Worm (Caenorhabditis elegans) whole organism, L4 larva: ENCODE measurements around the gene fbxa-160.
A peak's percentile ranks its signal among the peaks of the same experiment; 100 is the strongest.

Source experiments
- F44E2.7 ChIP-seq: fragments of 200-800 bp; sonication (Bioruptor generic); IDR thresholded peaks from 2 replicates; pipeline ENCODE4 v2.1.2; 2022; ENCODE audit warnings: missing genetic modification characterization, missing compliant biosample characterization
- T26A8.4 ChIP-seq: fragments of 200-800 bp; sonication (Bioruptor generic); IDR thresholded peaks from 2 replicates; pipeline ENCODE4 v1.3.6; 2022; ENCODE audit warnings: missing genetic modification characterization, missing compliant biosample characterization
- Y48G9A.11 ChIP-seq: fragments of 200-800 bp; sonication (Bioruptor generic); IDR thresholded peaks from 2 replicates; pipeline ENCODE4 v1.3.6; 2022; ENCODE audit warnings: missing genetic modification reagents, missing genetic modification characterization, missing compliant biosample characterization
- attf-4 ChIP-seq: sonication (generic microtip); optimal IDR thresholded peaks from 3 replicates; lab custom pipeline; 2017; ENCODE audit warnings: missing biosample characterization, missing genetic modification characterization
- ceh-28 ChIP-seq: fragments of 150-350 bp; optimal IDR thresholded peaks from 2 replicates; lab custom pipeline; 2014; ENCODE audit warnings: missing biosample characterization, missing genetic modification reagents, missing genetic modification characterization
- daf-12 ChIP-seq: fragments of 150-350 bp; optimal IDR thresholded peaks from 2 replicates; lab custom pipeline; 2014; ENCODE audit warnings: missing biosample characterization, missing genetic modification reagents, missing genetic modification characterization
- daf-16 ChIP-seq, 3 experiments: sonication (generic microtip); optimal IDR thresholded peaks; 2 replicates each; lab custom pipeline; 2016 to 2017; ENCODE audit warnings: missing genetic modification characterization in 3 of 3, missing genetic modification reagents in 3 of 3, mild to moderate bottlenecking in 2 of 3, missing compliant biosample characterization in 2 of 3, missing biosample characterization in 1 of 3, moderate library complexity in 1 of 3
- daf-8 ChIP-seq: fragments of 200-800 bp; sonication (Bioruptor generic); IDR thresholded peaks from 2 replicates; pipeline ENCODE4 v1.3.6; 2022; ENCODE audit warnings: missing genetic modification characterization, missing compliant biosample characterization
- dmd-8 ChIP-seq: fragments of 200-800 bp; sonication (Bioruptor generic); IDR thresholded peaks from 2 replicates; pipeline ENCODE4 v1.3.6; 2022; ENCODE audit warnings: missing genetic modification characterization, missing compliant biosample characterization
- dmd-9 ChIP-seq: fragments of 200-800 bp; sonication (Bioruptor generic); IDR thresholded peaks from 2 replicates; pipeline ENCODE4 v1.3.6; 2022; ENCODE audit warnings: missing genetic modification reagents, missing genetic modification characterization, missing compliant biosample characterization
- dve-1 ChIP-seq: sonication (generic microtip); optimal IDR thresholded peaks from 2 replicates; lab custom pipeline; 2017; ENCODE audit warnings: antibody characterized with exemption, mild to moderate bottlenecking, missing genetic modification characterization, missing compliant biosample characterization; ENCODE audit not compliant: insufficient read depth
- hlh-11 ChIP-seq: fragments of 200-800 bp; sonication (Bioruptor generic); optimal IDR thresholded peaks from 2 replicates; lab custom pipeline; 2018; ENCODE audit warnings: mild to moderate bottlenecking, missing genetic modification characterization, missing compliant biosample characterization
- jun-1 ChIP-seq: fragments of 150-350 bp; optimal IDR thresholded peaks from 2 replicates; lab custom pipeline; 2014; ENCODE audit warnings: missing biosample characterization, missing genetic modification reagents, missing genetic modification characterization
- lim-7 ChIP-seq: fragments of 200-800 bp; sonication (Bioruptor generic); IDR thresholded peaks from 2 replicates; pipeline ENCODE4 v1.3.6; 2022; ENCODE audit warnings: missing genetic modification characterization, missing compliant biosample characterization
- lin-1 ChIP-seq: fragments of 200-800 bp; sonication (Bioruptor generic); IDR thresholded peaks from 2 replicates; pipeline ENCODE4 v1.3.6; 2022; ENCODE audit warnings: missing genetic modification reagents, missing genetic modification characterization, missing compliant biosample characterization
- lin-13 ChIP-seq: fragments of 150-350 bp; optimal IDR thresholded peaks from 2 replicates; lab custom pipeline; 2014; ENCODE audit warnings: missing biosample characterization, missing genetic modification reagents, missing genetic modification characterization
- lin-38 ChIP-seq: fragments of 200-800 bp; sonication (Bioruptor generic); IDR thresholded peaks from 2 replicates; pipeline ENCODE4 v1.3.6; 2022; ENCODE audit warnings: missing genetic modification reagents, missing genetic modification characterization, missing compliant biosample characterization
- lin-39 ChIP-seq: fragments of 150-350 bp; optimal IDR thresholded peaks from 2 replicates; lab custom pipeline; 2014; ENCODE audit warnings: missing biosample characterization, missing genetic modification reagents, missing genetic modification characterization
- lir-3 ChIP-seq: sonication (generic microtip); optimal IDR thresholded peaks from 2 replicates; lab custom pipeline; 2016; ENCODE audit warnings: mild to moderate bottlenecking, missing genetic modification characterization, missing compliant biosample characterization
- lsy-2 ChIP-seq, 2 experiments: fragments of 150-350 bp in 1 of 2; sonication (generic microtip) in 1 of 2; optimal IDR thresholded peaks; 2 replicates each; lab custom pipeline; 2014 to 2017; ENCODE audit warnings: missing biosample characterization in 2 of 2, missing genetic modification characterization in 2 of 2
- madf-9 ChIP-seq: fragments of 200-800 bp; sonication (Bioruptor generic); conservative IDR thresholded peaks from 2 replicates; pipeline ENCODE4 v1.3.6; 2022; ENCODE audit warnings: missing genetic modification reagents, missing genetic modification characterization, missing compliant biosample characterization
- mes-2 ChIP-seq: sonication (generic microtip); optimal IDR thresholded peaks from 2 replicates; lab custom pipeline; 2016; ENCODE audit warnings: missing genotype, mild to moderate bottlenecking, missing genetic modification characterization, missing compliant biosample characterization; ENCODE audit not compliant: poor library complexity, severe bottlenecking
- nhr-10 ChIP-seq: fragments of 150-350 bp; optimal IDR thresholded peaks from 2 replicates; lab custom pipeline; 2014; ENCODE audit warnings: missing biosample characterization, missing genetic modification characterization
- nhr-28 ChIP-seq: fragments of 150-350 bp; optimal IDR thresholded peaks from 2 replicates; lab custom pipeline; 2014; ENCODE audit warnings: missing biosample characterization, missing genetic modification characterization
- nhr-77 ChIP-seq: fragments of 150-350 bp; optimal IDR thresholded peaks from 2 replicates; lab custom pipeline; 2014; ENCODE audit warnings: missing biosample characterization, missing genetic modification characterization
- php-3 ChIP-seq: fragments of 200-800 bp; sonication (Bioruptor generic); IDR thresholded peaks from 2 replicates; pipeline ENCODE4 v1.3.6; 2022; ENCODE audit warnings: missing genetic modification reagents, missing genetic modification characterization, missing compliant biosample characterization
- pqm-1 ChIP-seq: sonication (generic microtip); optimal IDR thresholded peaks from 2 replicates; lab custom pipeline; 2017; ENCODE audit warnings: missing biosample characterization, missing genetic modification characterization
- sdz-12 ChIP-seq: fragments of 200-800 bp; sonication (Bioruptor generic); optimal IDR thresholded peaks from 2 replicates; lab custom pipeline; 2018; ENCODE audit warnings: mild to moderate bottlenecking, missing genetic modification characterization, missing compliant biosample characterization
- set-16 ChIP-seq: fragments of 200-800 bp; sonication (Bioruptor generic); IDR thresholded peaks from 2 replicates; pipeline ENCODE4 v1.3.6; 2022; ENCODE audit warnings: missing genetic modification reagents, missing genetic modification characterization, missing compliant biosample characterization
- tag-97 ChIP-seq: fragments of 200-800 bp; sonication (Bioruptor generic); IDR thresholded peaks from 2 replicates; pipeline ENCODE4 v1.3.6; 2022; ENCODE audit warnings: missing genetic modification characterization, missing compliant biosample characterization
- tra-1 ChIP-seq: fragments of 200-800 bp; sonication (Bioruptor generic); IDR thresholded peaks from 2 replicates; pipeline ENCODE4 v1.3.6; 2022; ENCODE audit warnings: missing genetic modification reagents, missing genetic modification characterization, missing compliant biosample characterization
- unc-39 ChIP-seq: sonication (generic microtip); optimal IDR thresholded peaks from 2 replicates; lab custom pipeline; 2017; ENCODE audit warnings: missing biosample characterization, missing genetic modification characterization
- unc-62 ChIP-seq, 3 experiments: fragments of 150-350 bp in 1 of 3; sonication (generic microtip); optimal IDR thresholded peaks in 2 of 3; peaks in 1 of 3; 1 replicate in 1 of 3; 2 replicates in 2 of 3; lab custom pipeline; 2014 to 2017; ENCODE audit warnings: missing biosample characterization in 3 of 3, missing genetic modification characterization in 3 of 3, missing genetic modification reagents in 3 of 3, missing genotype in 1 of 3
- vab-7 ChIP-seq: fragments of 200-800 bp; sonication (Bioruptor generic); IDR thresholded peaks from 2 replicates; pipeline ENCODE4 v1.3.6; 2022; ENCODE audit warnings: missing genetic modification reagents, missing genetic modification characterization, missing compliant biosample characterization
- zfp-2 ChIP-seq: sonication (generic microtip); optimal IDR thresholded peaks from 2 replicates; lab custom pipeline; 2016; ENCODE audit warnings: mild to moderate bottlenecking, missing genetic modification characterization, missing compliant biosample characterization
- zip-2 ChIP-seq: fragments of 150-350 bp; optimal IDR thresholded peaks from 2 replicates; lab custom pipeline; 2014; ENCODE audit warnings: missing biosample characterization, missing genetic modification characterization
- ztf-7 ChIP-seq: fragments of 150-350 bp; optimal IDR thresholded peaks from 2 replicates; lab custom pipeline; 2014; ENCODE audit warnings: missing biosample characterization, missing genetic modification characterization

fbxa-160 gene

ce11 chrII:1608915-1609314, 15.6 kb downstream of the fbxa-160 start (continued):
- TF ChIP-seq Y48G9A.11 (GFP tag; lab: Robert Waterston, UW), result no peak
- peak; percentile 82 for TF ChIP-seq pqm-1
- TF ChIP-seq lin-38, result no peak
- peak; percentile 56 for TF ChIP-seq hlh-11 (tag; lab: Kevin White, UChicago)
- no peak for TF ChIP-seq lim-7 (GFP tag; lab: Robert Waterston, UW)
- TF ChIP-seq daf-8 (GFP tag; lab: Robert Waterston, UW), result no peak
- TF ChIP-seq vab-7 (GFP tag; lab: Robert Waterston, UW), result no peak
- no peak for TF ChIP-seq zip-2 (tag; lab: Kevin White, UChicago)
- no peak for TF ChIP-seq zfp-2
- no peak for TF ChIP-seq php-3 (GFP tag; lab: Robert Waterston, UW)
- no peak for TF ChIP-seq unc-39 (tag; lab: Kevin White, UChicago)
- no peak for TF ChIP-seq mes-2 (tag; lab: Kevin White, UChicago)

ce11 chrII:1607575-1607974, 16.9 kb downstream of the fbxa-160 start:
- TF ChIP-seq php-3 (GFP tag; lab: Robert Waterston, UW), result no peak
- TF ChIP-seq attf-4 (tag; lab: Kevin White, UChicago), result no peak
- TF ChIP-seq nhr-77 (tag; lab: Kevin White, UChicago), result peak; percentile 46
- TF ChIP-seq pqm-1, result peak; percentile 80
- peak; percentile 15 for TF ChIP-seq hlh-11 (tag; lab: Kevin White, UChicago)
- TF ChIP-seq nhr-28 (tag; lab: Kevin White, UChicago), result peak; percentile 48
- no peak for TF ChIP-seq daf-16 (GFP tag; optimal IDR thresholded peaks at IDR 0.05; lab: Kevin White, UChicago)
- TF ChIP-seq daf-16 (tag; optimal IDR thresholded peaks at IDR 0.05; lab: Kevin White, UChicago), result peak; percentile 86

ce11 chrII:1606079-1606478, 18.4 kb downstream of the fbxa-160 start, which contains the start of gene bath-33:
bath-33 (minus strand) TSS chrII:1606179.
- TF ChIP-seq tra-1 (GFP tag; lab: Robert Waterston, UW), result no peak
- no peak for TF ChIP-seq madf-9 (GFP tag; lab: Robert Waterston, UW)
- no peak for TF ChIP-seq unc-62 (GFP tag; optimal IDR thresholded peaks at IDR 0.05 in 1 of 2; lab: Kevin White, UChicago)
- no peak for TF ChIP-seq unc-62 (tag; optimal IDR thresholded peaks at IDR 0.05; lab: Kevin White, UChicago)

ce11 chrII:1605010-1605409, 19.5 kb downstream of the fbxa-160 start:
- TF ChIP-seq tra-1 (GFP tag; lab: Robert Waterston, UW) (no peak), Y48G9A.11 (GFP tag; lab: Robert Waterston, UW) (no peak)

- no peak for TF ChIP-seq dmd-8 (GFP tag; lab: Robert Waterston, UW)
- no peak for TF ChIP-seq lsy-2 (tag; optimal IDR thresholded peaks at IDR 0.05; lab: Kevin White, UChicago)
- TF ChIP-seq lin-39 (tag; lab: Kevin White, UChicago), result no peak
- TF ChIP-seq jun-1, result no peak
- no peak for TF ChIP-seq dmd-9
- TF ChIP-seq set-16 (GFP tag; lab: Robert Waterston, UW), result peak; percentile 84
- no peak for TF ChIP-seq lin-1 (GFP tag; lab: Robert Waterston, UW)
- no peak for TF ChIP-seq tag-97 (GFP tag; lab: Robert Waterston, UW)
Observed at ce11 chrII:1603049-1603448, 21.4 kb downstream of the fbxa-160 start.

ce11 chrII:1601507-1601906, 23.0 kb downstream of the fbxa-160 start, which contains the start of gene bath-47:
bath-47 (plus strand) TSS chrII:1601811.
- no peak for TF ChIP-seq dve-1 (tag; lab: Kevin White, UChicago)
- TF ChIP-seq lin-13, result no peak
- TF ChIP-seq nhr-10 (tag; lab: Kevin White, UChicago), result no peak
- TF ChIP-seq nhr-77 (tag; lab: Kevin White, UChicago), result no peak
- TF ChIP-seq ceh-28 (tag; lab: Kevin White, UChicago), result no peak
- TF ChIP-seq ztf-7 (tag; lab: Kevin White, UChicago), result no peak
- TF ChIP-seq lir-3, result no peak
- no peak for TF ChIP-seq lim-7 (GFP tag; lab: Robert Waterston, UW)
- no peak for TF ChIP-seq F44E2.7
- no peak for TF ChIP-seq daf-16 (GFP tag; optimal IDR thresholded peaks at IDR 0.05; lab: Kevin White, UChicago)
- no peak for TF ChIP-seq daf-16 (tag; optimal IDR thresholded peaks at IDR 0.05; lab: Kevin White, UChicago)
- TF ChIP-seq daf-12, result no peak
- TF ChIP-seq T26A8.4 (GFP tag; lab: Robert Waterston, UW), result no peak
- no peak for TF ChIP-seq sdz-12 (GFP tag; lab: Kevin White, UChicago)
